Fruit fly (Drosophila melanogaster) whole organism: Measurements from ENCODE around the gene CG7367.

ENCODE experiments used
- EcR ChIP-seq, 2 experiments: fragments of >200 bp; optimal IDR thresholded peaks; 2 replicates each; lab custom pipeline; 2017; ENCODE audit warnings: missing biosample characterization in 2 of 2, missing genetic modification characterization in 2 of 2, missing genetic modification reagents in 2 of 2
- usp ChIP-seq: fragments of >200 bp; optimal IDR thresholded peaks from 2 replicates; lab custom pipeline; 2017; ENCODE audit warnings: missing biosample characterization, missing genetic modification characterization, mixed read lengths

DNA sequence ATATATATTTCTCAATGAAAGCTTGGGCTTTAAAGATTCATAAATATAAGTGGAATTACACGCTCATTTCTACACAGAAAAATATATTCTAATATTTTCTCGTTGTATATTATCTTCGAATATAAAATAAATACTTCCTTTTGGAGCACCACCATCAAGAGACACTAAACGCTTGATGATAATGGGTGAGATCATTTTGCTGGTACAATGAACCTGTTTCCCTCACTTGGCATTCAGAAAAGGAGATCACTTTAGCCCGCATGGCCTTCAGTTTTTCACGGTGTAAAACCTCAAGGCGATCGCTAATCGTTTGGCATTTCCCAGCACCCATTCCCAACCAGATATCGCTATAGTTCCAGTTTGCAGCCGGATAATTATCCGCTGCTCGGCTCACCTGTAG is 33.5 kb downstream of the CG7367 start:
- no peak for TF ChIP-seq EcR (GFP tag; optimal IDR thresholded peaks at IDR 0.05; lab: Kevin White, UChicago)
- no peak for TF ChIP-seq usp
